Fruit fly (Drosophila melanogaster) S2 (cell line): ENCODE results near the gene spirit.

Experiments used
- CG8478 ChIP-seq: fragments of >200 bp; optimal IDR thresholded peaks from 2 replicates; lab custom pipeline; 2018
- CTCF ChIP-seq, 2 experiments: fragments of >200 bp; optimal IDR thresholded peaks; 2 replicates each; lab custom pipeline; 2018

DNA sequence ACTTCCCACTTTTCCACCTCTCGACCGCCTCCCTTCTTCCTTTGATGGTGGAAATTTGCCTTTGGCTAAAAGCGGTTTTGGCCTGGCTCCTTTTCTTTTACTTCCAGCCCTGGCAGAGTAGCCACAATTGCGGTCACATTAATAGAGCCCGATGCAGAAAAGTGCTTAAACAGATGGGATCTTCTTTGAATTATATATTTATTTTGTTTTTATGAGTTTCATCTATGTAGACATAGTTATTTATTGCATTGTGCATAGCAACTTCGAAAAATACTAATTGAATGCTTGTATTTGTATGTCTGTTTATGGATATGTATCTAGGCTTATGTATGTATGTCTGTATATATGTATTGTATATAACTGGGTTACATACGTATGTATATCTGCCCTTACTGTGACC lies 31.4 kb downstream of the spirit start:
- TF ChIP-seq CG8478 (lab: Kevin White, UChicago) (no peak), CTCF (optimal IDR thresholded peaks at IDR 0.05; lab: Kevin White, UChicago) (no peak)
